Worm (Caenorhabditis elegans): ENCODE measurements around the gene F53F8.5.
A peak's percentile ranks its signal among the peaks of the same experiment; 100 is the strongest.

F53F8.5 gene

DNA sequence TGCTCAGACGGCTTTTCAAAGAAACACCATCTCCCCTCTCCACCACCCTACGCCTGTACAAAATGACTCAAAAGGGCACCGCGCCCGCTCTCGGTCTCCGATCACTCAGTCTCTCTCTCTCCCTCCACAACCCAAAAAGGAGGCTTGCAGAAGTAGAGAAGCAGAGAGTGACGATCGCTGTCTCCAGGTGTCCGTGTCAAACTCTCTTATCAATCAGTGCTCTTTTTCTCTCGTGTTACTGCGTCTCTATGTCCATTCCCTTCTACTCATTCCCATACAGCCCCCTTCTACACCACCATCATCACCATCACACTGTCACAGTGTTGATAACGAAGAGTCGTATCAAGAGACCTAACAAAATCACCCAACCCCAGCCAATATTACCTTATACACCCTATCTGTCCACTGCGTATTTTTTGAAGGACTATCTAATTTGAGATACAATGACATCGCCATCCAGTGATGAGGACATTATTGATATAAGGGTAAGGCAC is 48.8 kb upstream of the F53F8.5 start, which contains the start of gene pha-4 (continued):
- TF ChIP-seq mxl-3 (GFP tag; optimal IDR thresholded peaks at IDR 0.05) (peak; percentile 76), hif-1 (tag; optimal IDR thresholded peaks at IDR 0.05) (peak in 1 of 2 experiments; percentile 8), jun-1 (tag; optimal IDR thresholded peaks at IDR 0.05) (no peak), nhr-48 (tag; optimal IDR thresholded peaks at IDR 0.05) (peak; percentile 40)

DNA sequence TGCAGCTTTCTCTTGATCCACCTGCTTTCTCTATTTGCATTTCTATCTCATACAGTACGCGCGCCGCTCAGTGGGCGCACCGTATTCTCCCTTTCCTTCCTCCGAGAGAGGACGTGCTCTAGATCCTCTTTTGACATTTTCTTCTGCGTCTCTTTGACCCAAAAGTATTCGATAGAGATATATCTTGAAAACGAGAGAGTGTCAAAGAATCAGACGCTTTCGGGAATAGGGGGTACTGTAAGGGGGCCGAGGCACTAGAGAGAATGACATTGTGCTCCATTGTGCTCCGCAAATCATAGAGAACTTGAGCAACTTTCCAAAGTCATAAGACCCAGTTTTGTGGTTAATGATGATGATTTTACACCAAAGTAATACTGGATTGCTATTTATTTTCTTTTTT is 45.2 kb upstream of the F53F8.5 start:
- peak; percentile 6 for TF ChIP-seq nhr-28 (tag; optimal IDR thresholded peaks at IDR 0.05)
- no peak for TF ChIP-seq php-3 (GFP tag; IDR thresholded peaks at IDR 0.05)
- TF ChIP-seq pha-4 (GFP tag; IDR thresholded peaks at IDR 0.05) = no peak
- peak; percentile 100 for TF ChIP-seq pha-4 (tag; optimal IDR thresholded peaks at IDR 0.05)

ce11 chrV:20747964-20748363 is 44.1 kb upstream of the F53F8.5 start:
- no peak for TF ChIP-seq skn-1 (tag; optimal IDR thresholded peaks at IDR 0.05)
- no peak for TF ChIP-seq pha-4 (GFP tag; IDR thresholded peaks at IDR 0.05)
- peak; percentile 57 for TF ChIP-seq pha-4 (tag; optimal IDR thresholded peaks at IDR 0.05)

DNA sequence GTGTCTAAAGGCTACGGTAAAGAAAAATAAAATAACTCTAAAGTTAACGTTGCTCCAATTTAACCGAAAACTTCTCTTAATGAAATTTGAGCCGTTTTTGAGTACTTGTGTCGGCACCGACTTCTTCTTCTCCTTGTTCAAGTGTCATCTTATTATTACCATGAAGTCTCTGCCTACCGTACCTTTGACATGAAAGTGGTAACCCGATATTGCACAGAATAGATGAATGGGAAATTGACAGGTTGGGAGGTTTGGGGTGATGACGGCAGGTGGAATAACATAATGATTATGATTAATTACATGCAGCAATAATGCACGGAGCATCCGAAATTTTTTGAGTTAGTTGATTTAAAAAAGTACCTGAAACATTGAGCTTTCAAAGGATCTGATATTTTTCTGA is 43.0 kb upstream of the F53F8.5 start:
- TF ChIP-seq duxl-1 (tag; optimal IDR thresholded peaks at IDR 0.05; ENCODE audit: poor library complexity) (no peak), dmd-8 (GFP tag; IDR thresholded peaks at IDR 0.05) (no peak)

DNA sequence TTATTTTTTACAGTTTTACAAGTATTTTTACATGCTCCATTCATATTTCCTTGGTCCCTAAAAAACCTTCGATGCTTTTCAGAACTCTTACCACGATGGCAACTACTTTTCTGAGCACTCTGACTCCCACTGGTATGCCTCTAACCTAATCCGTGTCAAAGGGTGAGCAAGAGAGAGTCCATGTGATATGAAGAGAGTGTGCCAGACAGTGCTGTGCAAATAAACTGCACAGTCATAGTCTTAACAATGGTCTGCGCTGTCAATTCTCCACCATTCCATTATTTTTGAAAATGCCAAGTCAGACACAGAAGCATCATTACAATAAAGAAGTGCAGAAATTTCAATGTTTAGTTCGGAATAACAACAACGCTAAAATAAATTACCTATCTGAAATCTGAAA is 41.4 kb upstream of the F53F8.5 start:
- TF ChIP-seq lir-3 (tag; optimal IDR thresholded peaks at IDR 0.05) (no peak), dmd-9 (GFP tag; IDR thresholded peaks at IDR 0.05) (no peak), nhr-6 (tag; optimal IDR thresholded peaks at IDR 0.05) (peak; percentile 9), skn-1 (tag; optimal IDR thresholded peaks at IDR 0.05) (no peak), pha-4 (GFP tag; IDR thresholded peaks at IDR 0.05) (no peak), pha-4 (tag; optimal IDR thresholded peaks at IDR 0.05) (peak; percentile 88), ztf-7 (tag; optimal IDR thresholded peaks at IDR 0.05) (no peak), nhr-48 (tag; optimal IDR thresholded peaks at IDR 0.05) (no peak)

DNA sequence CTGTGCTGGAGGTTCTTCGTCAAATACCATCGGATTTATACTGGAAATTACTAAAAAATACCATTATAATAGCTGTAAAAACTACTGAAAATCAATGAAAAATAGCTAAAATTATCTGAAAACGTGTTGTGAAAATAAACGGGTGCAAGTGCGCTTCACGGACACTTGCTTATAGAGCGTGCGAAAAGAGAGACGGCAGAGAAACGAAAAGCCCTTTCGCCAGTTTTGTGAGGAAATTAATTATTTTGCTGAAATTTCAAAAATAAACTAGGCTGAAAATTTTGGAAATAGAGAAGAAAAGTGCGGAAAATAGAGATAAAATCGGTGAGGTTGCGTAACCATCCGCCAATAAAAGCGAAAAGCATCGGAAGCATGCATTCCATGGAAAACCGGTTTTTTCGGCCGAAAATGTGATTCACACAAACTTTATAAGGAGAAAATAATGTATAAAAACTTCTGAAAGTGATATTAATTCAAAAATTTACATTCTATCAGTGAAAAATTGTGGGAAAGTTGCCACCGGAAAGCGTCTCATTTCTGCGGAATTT is 40.5 kb upstream of the F53F8.5 start, which contains the start of gene dnj-25:
TSS of gene dnj-25 (minus strand) at position 57 of the 548 bp plus-strand sequence.
- no peak for TF ChIP-seq set-16 (GFP tag; IDR thresholded peaks at IDR 0.05)
- TF ChIP-seq hmg-1.1 (GFP tag; IDR thresholded peaks at IDR 0.05) = 0 out of 2 replicates have a peak, but pooled peaks have one; percentile 13
- peak; percentile 21 for TF ChIP-seq mes-2 (tag; optimal IDR thresholded peaks at IDR 0.05; ENCODE audit: poor library complexity, severe bottlenecking)
- TF ChIP-seq lin-38 (GFP tag; IDR thresholded peaks at IDR 0.05) = peak; percentile 77
- no peak for TF ChIP-seq attf-4 (tag; optimal IDR thresholded peaks at IDR 0.05)

- peak; percentile 88 for TF ChIP-seq ces-1 (GFP tag; optimal IDR thresholded peaks at IDR 0.05)
- peak; percentile 68 for TF ChIP-seq fkh-10 (GFP tag; optimal IDR thresholded peaks at IDR 0.05)
- TF ChIP-seq snpc-4 (tag; optimal IDR thresholded peaks at IDR 0.05) = no peak
- TF ChIP-seq ctbp-1 (GFP tag; IDR thresholded peaks at IDR 0.05) = 0 out of 2 replicates have a peak, but pooled peaks have one; percentile 18
Measured at ce11 chrV:20739387-20739786, 35.5 kb upstream of the F53F8.5 start.

- TF ChIP-seq mxl-3 (GFP tag; optimal IDR thresholded peaks at IDR 0.05) = no peak
- TF ChIP-seq spr-3 (GFP tag; optimal IDR thresholded peaks at IDR 0.05) = no peak
- TF ChIP-seq tag-97 (GFP tag; IDR thresholded peaks at IDR 0.05) = no peak
- TF ChIP-seq Y48G9A.11 (GFP tag; IDR thresholded peaks at IDR 0.05) = no peak
- no peak for TF ChIP-seq D1046.2 (GFP tag; IDR thresholded peaks at IDR 0.05)
Measured at ce11 chrV:20734658-20735057, 30.8 kb upstream of the F53F8.5 start, which contains the start of gene srxa-6. TSS of gene srxa-6 (plus strand) at chrV:20734958.

All from whole organism, L4 larva.